Worm (Caenorhabditis elegans) whole organism, early embryonic: Measurements from ENCODE around the gene anp-1.

Source experiments
- aly-1 ChIP-seq: sonication (generic microtip); optimal IDR thresholded peaks from 2 replicates; lab custom pipeline; 2016; ENCODE audit warnings: missing genetic modification characterization, missing compliant biosample characterization
- flt-1 ChIP-seq: fragments of 200-800 bp; sonication (Bioruptor generic); IDR thresholded peaks from 2 replicates; pipeline ENCODE4 v1.3.6; 2022; ENCODE audit warnings: missing genetic modification characterization, missing compliant biosample characterization
- scrt-1 ChIP-seq: fragments of 200-800 bp; sonication (Bioruptor generic); IDR thresholded peaks from 2 replicates; pipeline ENCODE4 v1.3.6; 2022; ENCODE audit warnings: missing genetic modification characterization, missing compliant biosample characterization

ce11 chrV:12876708-12877107, 17.5 kb downstream of the anp-1 start:
- no peak for TF ChIP-seq flt-1 (GFP tag; lab: Robert Waterston, UW)
- no peak for TF ChIP-seq scrt-1 (GFP tag; lab: Robert Waterston, UW)
- TF ChIP-seq aly-1 (tag; lab: Kevin White, UChicago): no peak
